Worm (Caenorhabditis elegans) whole organism, L2 larva: ENCODE results near the gene C04E6.8.

Experiments used
- F13H6.1 ChIP-seq: sonication (generic microtip); optimal IDR thresholded peaks from 2 replicates; lab custom pipeline; 2016; ENCODE audit warnings: missing genetic modification characterization, missing compliant biosample characterization
- ZK546.5 ChIP-seq: sonication (generic microtip); optimal IDR thresholded peaks from 2 replicates; lab custom pipeline; 2017; ENCODE audit warnings: missing biosample characterization, missing genetic modification characterization
- alr-1 ChIP-seq: fragments of 150-350 bp; optimal IDR thresholded peaks from 2 replicates; lab custom pipeline; 2014; ENCODE audit warnings: missing biosample characterization, missing genetic modification characterization
- blmp-1 ChIP-seq: sonication (generic microtip); optimal IDR thresholded peaks from 2 replicates; lab custom pipeline; 2017; ENCODE audit warnings: missing genetic modification characterization, mild to moderate bottlenecking, missing compliant biosample characterization, antibody characterized with exemption, moderate library complexity; ENCODE audit not compliant: insufficient read depth
- elt-3 ChIP-seq: sonication (generic microtip); optimal IDR thresholded peaks from 2 replicates; lab custom pipeline; 2017; ENCODE audit warnings: missing biosample characterization, missing genetic modification characterization
- fos-1 ChIP-seq: fragments of 150-350 bp; optimal IDR thresholded peaks from 2 replicates; lab custom pipeline; 2014; ENCODE audit warnings: missing biosample characterization, missing genetic modification characterization
- lin-11 ChIP-seq: fragments of 150-350 bp; sonication (generic microtip); optimal IDR thresholded peaks from 2 replicates; lab custom pipeline; 2014; ENCODE audit warnings: missing biosample characterization, missing genetic modification characterization, inconsistent platforms, mixed read lengths
- lin-39 ChIP-seq: fragments of 150-350 bp; optimal IDR thresholded peaks from 2 replicates; lab custom pipeline; 2014; ENCODE audit warnings: missing biosample characterization, missing genetic modification reagents, missing genetic modification characterization
- lsy-2 ChIP-seq, 2 experiments: fragments of 150-350 bp in 1 of 2; sonication (generic microtip) in 1 of 2; optimal IDR thresholded peaks; 2 replicates each; lab custom pipeline; 2014 to 2017; ENCODE audit warnings: missing biosample characterization in 2 of 2, missing genetic modification characterization in 2 of 2
- mdl-1 ChIP-seq, 2 experiments: fragments of 150-350 bp in 1 of 2; sonication (generic microtip) in 1 of 2; optimal IDR thresholded peaks; 2 replicates each; lab custom pipeline; 2017; ENCODE audit warnings: missing biosample characterization in 2 of 2, missing genetic modification characterization in 2 of 2
- nhr-11 ChIP-seq: fragments of 150-350 bp; optimal IDR thresholded peaks from 2 replicates; lab custom pipeline; 2014; ENCODE audit warnings: missing biosample characterization, missing genetic modification characterization
- snpc-4 ChIP-seq: fragments of 150-350 bp; optimal IDR thresholded peaks from 2 replicates; lab custom pipeline; 2014; ENCODE audit warnings: missing biosample characterization, missing genetic modification characterization
- ztf-11 ChIP-seq: sonication (generic microtip); optimal IDR thresholded peaks from 2 replicates; lab custom pipeline; 2017; ENCODE audit warnings: missing biosample characterization, missing genetic modification characterization

ce11 chrV:5845669-5846189, 37.9 kb downstream of the C04E6.8 start, which contains the start of gene F26F12.3:
- TF ChIP-seq elt-3 (tag; lab: Kevin White, UChicago) (no peak), ZK546.5 (no peak), snpc-4 (tag; lab: Kevin White, UChicago) (no peak), mdl-1 (tag; optimal IDR thresholded peaks at IDR 0.05; lab: Kevin White, UChicago) (peak; percentile 39 to 54), lin-39 (no peak), nhr-11 (tag; lab: Kevin White, UChicago) (no peak), ztf-11 (tag; lab: Kevin White, UChicago) (no peak), lsy-2 (tag; optimal IDR thresholded peaks at IDR 0.05; lab: Kevin White, UChicago) (peak in 1 of 2 experiments; percentile 66), F13H6.1 (tag; lab: Kevin White, UChicago) (peak; percentile 71), lin-11 (tag; lab: Kevin White, UChicago) (peak; percentile 44), blmp-1 (peak; percentile 75), alr-1 (tag; lab: Kevin White, UChicago) (no peak), fos-1 (tag; lab: Kevin White, UChicago) (peak; percentile 36)
